Fruit fly (Drosophila melanogaster): ENCODE measurements around the gene LysX.

The LysX gene

dm6 chr3L:1166266-1166665 is 28.8 kb downstream of the LysX start (continued):
- TF ChIP-seq CG17359 (tag; optimal IDR thresholded peaks at IDR 0.05), result peak; percentile 71
- TF ChIP-seq CG12942 (GFP tag; optimal IDR thresholded peaks at IDR 0.05), result peak; percentile 16
- TF ChIP-seq insv (GFP tag; optimal IDR thresholded peaks at IDR 0.05), result peak in 1 of 2 experiments; percentile 41
- peak; percentile 54 for TF ChIP-seq Sox102F (GFP tag; optimal IDR thresholded peaks at IDR 0.05)
- peak; percentile 81 for TF ChIP-seq CG33557 (GFP tag; optimal IDR thresholded peaks at IDR 0.05)
- peak; percentile 45; the same call in 1 of the 2 replicates for TF ChIP-seq peb (GFP tag; IDR thresholded peaks at IDR 0.05)
- peak; percentile 88; the same call in 1 of the 2 replicates for TF ChIP-seq Awh (GFP tag; IDR thresholded peaks at IDR 0.05)
- 0 out of 2 replicates have a peak, but pooled peaks have one; percentile 19 for TF ChIP-seq rib (GFP tag; IDR thresholded peaks at IDR 0.05)
- peak; percentile 33 for TF ChIP-seq bigmax (GFP tag; optimal IDR thresholded peaks at IDR 0.05)
- TF ChIP-seq Hmr (GFP tag; optimal IDR thresholded peaks at IDR 0.05), result no peak
- peak in 1 of 3 experiments; percentile 60 for TF ChIP-seq lola (GFP tag; optimal IDR thresholded peaks at IDR 0.05)
- TF ChIP-seq Fer2 (tag; optimal IDR thresholded peaks at IDR 0.05), result peak; percentile 24
- TF ChIP-seq CG1233 (GFP tag; optimal IDR thresholded peaks at IDR 0.05), result peak; percentile 86
- no peak for TF ChIP-seq slp2 (GFP tag; optimal IDR thresholded peaks at IDR 0.05)
- TF ChIP-seq CG7839 (tag; optimal IDR thresholded peaks at IDR 0.05), result peak; percentile 0
- TF ChIP-seq CG7271 (tag; optimal IDR thresholded peaks at IDR 0.05), result peak; percentile 79
- TF ChIP-seq CG3407 (GFP tag; optimal IDR thresholded peaks at IDR 0.05), result peak; percentile 92
- peak; percentile 3 for TF ChIP-seq CG13296 (GFP tag; optimal IDR thresholded peaks at IDR 0.05)
- TF ChIP-seq Hr78 (GFP tag; optimal IDR thresholded peaks at IDR 0.05), result no peak
- peak; percentile 45 for TF ChIP-seq CG8281 (tag; optimal IDR thresholded peaks at IDR 0.05)
- TF ChIP-seq CG2120 (GFP tag; optimal IDR thresholded peaks at IDR 0.05), result no peak
- peak; percentile 4 for TF ChIP-seq jing (GFP tag; optimal IDR thresholded peaks at IDR 0.05)
- peak; percentile 69 for TF ChIP-seq sr (GFP tag; IDR thresholded peaks at IDR 0.05)
- no peak for TF ChIP-seq Aef1 (GFP tag; IDR thresholded peaks at IDR 0.05)
- no peak for TF ChIP-seq Chrac-16 (GFP tag; optimal IDR thresholded peaks at IDR 0.05)
- peak; percentile 98 for TF ChIP-seq fd102C (GFP tag; optimal IDR thresholded peaks at IDR 0.05)
- TF ChIP-seq wek (GFP tag; optimal IDR thresholded peaks at IDR 0.05), result peak; percentile 85
- TF ChIP-seq nerfin-1 (tag; optimal IDR thresholded peaks at IDR 0.05), result peak; percentile 71
- TF ChIP-seq cad (GFP tag; optimal IDR thresholded peaks at IDR 0.05), result no peak
- peak; percentile 54 for TF ChIP-seq Side (GFP tag; optimal IDR thresholded peaks at IDR 0.05)
- TF ChIP-seq CG11456 (GFP tag; IDR thresholded peaks at IDR 0.05), result no peak
- no peak for TF ChIP-seq CG7928 (GFP tag; optimal IDR thresholded peaks at IDR 0.05)
- TF ChIP-seq lmd (GFP tag; IDR thresholded peaks at IDR 0.05), result no peak
- TF ChIP-seq Dad (GFP tag; optimal IDR thresholded peaks at IDR 0.05), result no peak
- peak; percentile 47 for TF ChIP-seq CG18599 (GFP tag; optimal IDR thresholded peaks at IDR 0.05)
- peak; percentile 81 for TF ChIP-seq Med (GFP tag)
- no peak for TF ChIP-seq twi (tag; optimal IDR thresholded peaks at IDR 0.05)
- no peak for TF ChIP-seq Ets97D (GFP tag; optimal IDR thresholded peaks at IDR 0.05)
- TF ChIP-seq salm (tag; optimal IDR thresholded peaks at IDR 0.05), result peak; percentile 64
- TF ChIP-seq zen (tag; optimal IDR thresholded peaks at IDR 0.05), result peak; percentile 71
- TF ChIP-seq CG13123 (GFP tag; optimal IDR thresholded peaks at IDR 0.05), result no peak
- peak; percentile 16 for TF ChIP-seq CG2116 (GFP tag; optimal IDR thresholded peaks at IDR 0.05)
- peak; percentile 59 for TF ChIP-seq grn (GFP tag; optimal IDR thresholded peaks at IDR 0.05)
- no peak for TF ChIP-seq dati (GFP tag; IDR thresholded peaks at IDR 0.05)
- peak; percentile 49 for TF ChIP-seq btn (GFP tag; optimal IDR thresholded peaks at IDR 0.05)
- TF ChIP-seq lilli (GFP tag; optimal IDR thresholded peaks at IDR 0.05), result no peak
- peak; percentile 1 for TF ChIP-seq CG4424 (GFP tag; optimal IDR thresholded peaks at IDR 0.05)
- TF ChIP-seq dmrt99B (tag; optimal IDR thresholded peaks at IDR 0.05), result peak; percentile 53
- TF ChIP-seq oc (tag; optimal IDR thresholded peaks at IDR 0.05), result peak; percentile 51
- peak; percentile 37 for TF ChIP-seq gem (tag; optimal IDR thresholded peaks at IDR 0.05)
